Worm (Caenorhabditis elegans): Measurements from ENCODE around the gene epic-1.

The epic-1 gene

DNA sequence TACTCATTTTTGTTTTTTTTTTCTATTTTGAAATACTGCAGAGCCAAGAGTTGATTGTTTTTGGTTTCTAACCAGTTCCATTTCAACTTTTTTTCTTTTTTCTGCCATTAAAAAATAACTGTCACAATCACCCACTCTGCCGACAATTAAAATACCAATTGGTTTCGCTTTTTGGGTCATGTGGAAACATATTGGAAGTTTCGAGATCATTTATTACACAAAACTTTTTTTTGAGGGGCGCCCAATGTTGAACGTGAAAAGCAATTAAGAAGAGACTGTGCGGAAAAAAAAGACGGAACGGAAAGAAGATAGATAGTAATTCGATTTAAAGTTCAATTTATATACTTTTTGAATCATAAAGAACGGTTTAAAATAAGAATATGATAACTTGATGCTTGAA, 2.3 kb upstream of the epic-1 start:
- peak; percentile 43 for TF ChIP-seq ztf-26 (tag; optimal IDR thresholded peaks at IDR 0.05)
- peak; percentile 33 for TF ChIP-seq somi-1 (GFP tag; optimal IDR thresholded peaks at IDR 0.05)
- TF ChIP-seq snpc-1.1 (tag; optimal IDR thresholded peaks at IDR 0.05; ENCODE audit: insufficient read depth), result no peak
- 0 out of 2 replicates have a peak, but pooled peaks have one; percentile 44 for TF ChIP-seq nfyb-1 (GFP tag; IDR thresholded peaks at IDR 0.05)
- TF ChIP-seq hrde-1 (tag; optimal IDR thresholded peaks at IDR 0.05; ENCODE audit: borderline replicate concordance), result no peak
- TF ChIP-seq akir-1 (GFP tag; optimal IDR thresholded peaks at IDR 0.05), result no peak
- TF ChIP-seq F49E8.2 (tag; optimal IDR thresholded peaks at IDR 0.05; ENCODE audit: insufficient read depth), result no peak
- TF ChIP-seq ztf-28 (GFP tag; IDR thresholded peaks at IDR 0.05), result no peak
- no peak for TF ChIP-seq lsy-27 (tag; optimal IDR thresholded peaks at IDR 0.05; ENCODE audit: borderline replicate concordance, insufficient read depth)
- TF ChIP-seq lin-40 (tag; optimal IDR thresholded peaks at IDR 0.05), result peak; percentile 76
- no peak for TF ChIP-seq nfya-1 (tag; optimal IDR thresholded peaks at IDR 0.05; ENCODE audit: borderline replicate concordance, insufficient read depth)

DNA sequence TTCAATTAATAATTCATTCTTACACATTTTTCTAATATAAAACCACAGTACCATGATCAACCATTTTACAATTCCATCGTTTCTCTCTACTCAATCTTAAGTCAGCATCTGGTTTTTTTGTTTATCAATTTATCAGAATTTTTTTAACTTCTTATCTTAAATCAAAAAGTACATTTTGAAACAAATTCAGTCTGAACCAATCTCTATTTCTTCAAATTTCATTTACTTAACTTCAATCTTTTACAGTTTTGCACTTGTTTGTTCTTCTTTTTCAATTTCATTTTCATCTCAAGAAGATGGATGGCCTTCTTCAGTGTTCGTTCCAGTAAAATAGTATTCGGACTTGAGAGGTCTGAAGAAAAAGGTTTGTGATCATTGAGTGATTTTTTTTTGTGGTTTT, 1.3 kb upstream of the epic-1 start, which contains the start of gene gba-3:
Gene gba-3, plus strand, starts transcription at position 301 of the 400 bp plus-strand sequence.
- TF ChIP-seq ztf-25 (GFP tag; IDR thresholded peaks at IDR 0.05) (no peak), F57A8.1 (GFP tag; optimal IDR thresholded peaks at IDR 0.05) (no peak), nhr-179 (tag; optimal IDR thresholded peaks at IDR 0.05) (no peak), B0261.1 (tag; optimal IDR thresholded peaks at IDR 0.05) (no peak), Y53F4B.3 (GFP tag; IDR thresholded peaks at IDR 0.05) (no peak), xnd-1 (tag; optimal IDR thresholded peaks at IDR 0.05) (no peak), ama-1 (optimal IDR thresholded peaks at IDR 0.05) (no peak), ama-1 (GFP tag; optimal IDR thresholded peaks at IDR 0.05) (no peak)

DNA sequence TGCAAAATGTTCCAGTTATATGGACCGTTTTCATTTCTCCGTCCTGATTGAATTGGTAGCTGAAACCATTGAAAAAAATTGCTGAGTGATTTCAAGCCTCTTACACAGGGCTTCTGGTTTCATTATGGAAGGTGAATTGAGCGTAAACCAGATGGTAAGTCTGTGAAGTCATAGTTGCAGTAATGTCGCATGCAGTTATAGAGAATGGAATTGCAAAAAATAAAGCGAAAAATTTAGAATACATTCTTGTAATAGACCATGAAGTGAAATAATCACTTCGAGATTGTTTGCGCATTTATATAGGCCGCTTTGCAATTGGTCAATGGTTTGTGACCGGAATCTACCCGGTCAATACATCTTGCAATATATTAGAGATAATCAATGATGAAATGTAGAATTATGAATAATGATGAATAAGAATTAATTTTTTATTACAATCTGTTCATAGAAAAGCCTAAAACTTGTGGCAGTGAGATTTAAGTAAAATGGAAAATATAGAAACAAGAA, 1.6 kb downstream of the epic-1 start, which contains the start of gene F11E6.4:
Gene F11E6.4, minus strand, starts transcription at position 259 of the 507 bp plus-strand sequence.
- no peak for TF ChIP-seq madf-6 (GFP tag; IDR thresholded peaks at IDR 0.05)
- TF ChIP-seq ceh-100 (GFP tag; IDR thresholded peaks at IDR 0.05), result no peak
- peak; percentile 37; the same call in 1 of the 2 replicates for TF ChIP-seq nfyb-1 (GFP tag; IDR thresholded peaks at IDR 0.05)
- TF ChIP-seq ZK185.1 (tag; optimal IDR thresholded peaks at IDR 0.05; ENCODE audit: poor library complexity, severe bottlenecking), result peak; percentile 0
- no peak for TF ChIP-seq hlh-26 (GFP tag; conservative IDR thresholded peaks at IDR 0.05)
- peak; percentile 35 for TF ChIP-seq ama-1 (optimal IDR thresholded peaks at IDR 0.05)
- TF ChIP-seq ama-1 (GFP tag; optimal IDR thresholded peaks at IDR 0.05), result no peak
- TF ChIP-seq gei-17 (GFP tag; optimal IDR thresholded peaks at IDR 0.05), result peak; percentile 7
- no peak for TF ChIP-seq rcor-1 (GFP tag; IDR thresholded peaks at IDR 0.05)
- TF ChIP-seq fkh-3 (tag; optimal IDR thresholded peaks at IDR 0.05), result no peak
- peak; percentile 11 for TF ChIP-seq B0035.1 (tag; optimal IDR thresholded peaks at IDR 0.05)

DNA sequence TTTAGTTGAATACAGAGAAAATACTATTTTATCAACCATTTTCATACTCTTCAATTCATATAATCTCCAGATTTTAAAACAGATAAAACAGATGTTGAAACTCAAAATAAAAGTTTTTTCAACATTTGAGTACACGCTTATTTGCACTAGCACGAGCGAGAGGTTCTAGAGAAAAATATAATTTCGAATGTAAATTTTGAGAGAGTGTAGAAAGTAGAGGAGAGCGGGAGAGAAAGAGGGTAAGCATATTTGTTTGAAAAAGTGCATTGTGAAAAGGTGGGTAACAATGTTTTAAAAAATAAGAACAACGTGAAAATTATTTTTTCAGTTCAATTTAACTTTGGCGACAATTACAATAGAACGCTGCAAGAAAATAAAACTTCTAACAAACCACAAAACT, 3.9 kb downstream of the epic-1 start:
- TF ChIP-seq snpc-1.3 (tag; optimal IDR thresholded peaks at IDR 0.05; ENCODE audit: insufficient read depth), result no peak
- no peak for TF ChIP-seq snpc-3.4 (tag; optimal IDR thresholded peaks at IDR 0.05)
- TF ChIP-seq Y53G8AR.9 (GFP tag; conservative IDR thresholded peaks at IDR 0.05), result 0 out of 2 replicates have a peak, but pooled peaks have one; percentile 31
- TF ChIP-seq ztf-18 (tag; optimal IDR thresholded peaks at IDR 0.05), result no peak
- TF ChIP-seq nhr-120 (GFP tag; IDR thresholded peaks at IDR 0.05), result no peak
- no peak for TF ChIP-seq nfyb-1 (GFP tag; IDR thresholded peaks at IDR 0.05)
- no peak for TF ChIP-seq sptf-2 (GFP tag; optimal IDR thresholded peaks at IDR 0.05)
- no peak for TF ChIP-seq bed-1 (GFP tag; IDR thresholded peaks at IDR 0.05)
